Worm (Caenorhabditis elegans) whole organism, young adult: ENCODE data around the gene ddn-1.
A peak's percentile ranks its signal among the peaks of the same experiment; 100 is the strongest.

Experiments
- B0019.2 ChIP-seq: fragments of 200-800 bp; sonication (Bioruptor generic); conservative IDR thresholded peaks from 2 replicates; pipeline ENCODE4 v1.3.6; 2022; ENCODE audit warnings: missing genetic modification reagents, missing genetic modification characterization, missing compliant biosample characterization
- B0035.1 ChIP-seq: sonication (generic microtip); optimal IDR thresholded peaks from 2 replicates; lab custom pipeline; 2016; ENCODE audit warnings: missing genetic modification characterization, mild to moderate bottlenecking, missing compliant biosample characterization, missing genotype, missing genetic modification reagents
- B0336.3 ChIP-seq: fragments of 200-800 bp; sonication (Bioruptor generic); IDR thresholded peaks from 2 replicates; pipeline ENCODE4 v1.3.6; 2022; ENCODE audit warnings: missing genetic modification characterization, missing compliant biosample characterization
- C06A6.2 ChIP-seq: fragments of 200-800 bp; sonication (Bioruptor generic); conservative IDR thresholded peaks from 2 replicates; pipeline ENCODE4 v1.3.6; 2022; ENCODE audit warnings: missing genetic modification characterization, missing compliant biosample characterization
- D2030.7 ChIP-seq: fragments of 200-800 bp; sonication (Bioruptor generic); IDR thresholded peaks from 2 replicates; pipeline ENCODE4 v1.3.6; 2022; ENCODE audit warnings: missing genetic modification reagents, missing genetic modification characterization, missing compliant biosample characterization
- F22D6.2 ChIP-seq: sonication (generic microtip); optimal IDR thresholded peaks from 2 replicates; lab custom pipeline; 2016; ENCODE audit warnings: mild to moderate bottlenecking, missing genetic modification characterization, missing compliant biosample characterization
- F23B12.7 ChIP-seq: sonication (generic microtip); optimal IDR thresholded peaks from 2 replicates; lab custom pipeline; 2017; ENCODE audit warnings: missing genetic modification characterization, mild to moderate bottlenecking, missing compliant biosample characterization, antibody characterized with exemption, moderate library complexity; ENCODE audit not compliant: insufficient read depth
- F52B5.7 ChIP-seq: sonication (generic microtip); optimal IDR thresholded peaks from 2 replicates; lab custom pipeline; 2016; ENCODE audit warnings: mild to moderate bottlenecking, missing genetic modification characterization, missing compliant biosample characterization
- F55B11.4 ChIP-seq: sonication (generic microtip); optimal IDR thresholded peaks from 2 replicates; lab custom pipeline; 2016; ENCODE audit warnings: missing compliant biosample characterization, missing genetic modification characterization, borderline replicate concordance; ENCODE audit not compliant: insufficient read depth
- K12H6.12 ChIP-seq: fragments of 200-800 bp; sonication (Bioruptor generic); optimal IDR thresholded peaks from 2 replicates; lab custom pipeline; 2018; ENCODE audit warnings: mild to moderate bottlenecking, missing genetic modification characterization, missing compliant biosample characterization
- Y56A3A.18 ChIP-seq: fragments of 200-800 bp; sonication (Bioruptor generic); IDR thresholded peaks from 2 replicates; pipeline ENCODE4 v1.3.6; 2022; ENCODE audit warnings: missing genetic modification reagents, missing genetic modification characterization, missing compliant biosample characterization
- Y79H2A.3 ChIP-seq: fragments of 200-800 bp; sonication (Bioruptor generic); conservative IDR thresholded peaks from 2 replicates; pipeline ENCODE4 v1.3.6; 2022; ENCODE audit warnings: missing genetic modification reagents, missing genetic modification characterization, missing compliant biosample characterization
- aptf-2 ChIP-seq: fragments of 200-800 bp; sonication (Bioruptor generic); conservative IDR thresholded peaks from 2 replicates; pipeline ENCODE4 v1.3.6; 2022; ENCODE audit warnings: missing genetic modification reagents, missing genetic modification characterization, missing compliant biosample characterization
- attf-5 ChIP-seq: fragments of 200-800 bp; sonication (Bioruptor generic); optimal IDR thresholded peaks from 2 replicates; lab custom pipeline; 2018; ENCODE audit warnings: mild to moderate bottlenecking, missing genetic modification characterization, missing compliant biosample characterization
- attf-6 ChIP-seq: fragments of 200-800 bp; sonication (Bioruptor generic); IDR thresholded peaks from 2 replicates; pipeline ENCODE4 v1.3.6; 2022; ENCODE audit warnings: missing genetic modification reagents, missing genetic modification characterization, missing compliant biosample characterization
- ccch-3 ChIP-seq: fragments of 200-800 bp; sonication (Bioruptor generic); optimal IDR thresholded peaks from 2 replicates; lab custom pipeline; 2018; ENCODE audit warnings: mild to moderate bottlenecking, missing genetic modification characterization, missing compliant biosample characterization
- cebp-2 ChIP-seq: fragments of 200-800 bp; sonication (Bioruptor generic); IDR thresholded peaks from 2 replicates; pipeline ENCODE4 v1.3.6; 2022; ENCODE audit warnings: missing genetic modification characterization, missing compliant biosample characterization
- ceh-100 ChIP-seq: fragments of 200-800 bp; sonication (Bioruptor generic); IDR thresholded peaks from 2 replicates; pipeline ENCODE4 v1.3.6; 2022; ENCODE audit warnings: missing genetic modification reagents, missing genetic modification characterization, missing compliant biosample characterization
- ceh-40 ChIP-seq: fragments of 200-800 bp; sonication (Bioruptor generic); IDR thresholded peaks from 2 replicates; pipeline ENCODE4 v1.3.6; 2022; ENCODE audit warnings: missing genetic modification characterization, missing compliant biosample characterization
- ceh-91 ChIP-seq: fragments of 200-800 bp; sonication (Bioruptor generic); IDR thresholded peaks from 2 replicates; pipeline ENCODE4 v1.3.6; 2022; ENCODE audit warnings: missing genetic modification reagents, missing genetic modification characterization, missing compliant biosample characterization
- die-1 ChIP-seq: sonication (generic microtip); optimal IDR thresholded peaks from 2 replicates; lab custom pipeline; 2016; ENCODE audit warnings: missing genotype, mild to moderate bottlenecking, missing genetic modification characterization, missing compliant biosample characterization
- dpff-1 ChIP-seq: sonication (generic microtip); optimal IDR thresholded peaks from 2 replicates; lab custom pipeline; 2017; ENCODE audit warnings: mild to moderate bottlenecking, missing genetic modification characterization, missing compliant biosample characterization
- efl-1 ChIP-seq: fragments of 150-350 bp; optimal IDR thresholded peaks from 2 replicates; lab custom pipeline; 2014; ENCODE audit warnings: missing biosample characterization, missing genetic modification reagents, missing genetic modification characterization
- fkh-3 ChIP-seq: sonication (generic microtip); optimal IDR thresholded peaks from 2 replicates; lab custom pipeline; 2016; ENCODE audit warnings: mild to moderate bottlenecking, missing genetic modification characterization, missing compliant biosample characterization
- gei-17 ChIP-seq: fragments of 200-800 bp; sonication (Bioruptor generic); optimal IDR thresholded peaks from 2 replicates; lab custom pipeline; 2018; ENCODE audit warnings: mild to moderate bottlenecking, missing genetic modification characterization, missing compliant biosample characterization
- hsf-1 ChIP-seq: fragments of 200-800 bp; sonication (Bioruptor generic); IDR thresholded peaks from 2 replicates; pipeline ENCODE4 v1.3.6; 2022; ENCODE audit warnings: missing genetic modification reagents, missing genetic modification characterization, missing compliant biosample characterization
- lag-1 ChIP-seq: fragments of 200-800 bp; sonication (Bioruptor generic); IDR thresholded peaks from 2 replicates; pipeline ENCODE4 v1.3.6; 2022; ENCODE audit warnings: missing genetic modification reagents, missing genetic modification characterization, missing compliant biosample characterization
- let-526 ChIP-seq: fragments of 200-800 bp; sonication (Bioruptor generic); IDR thresholded peaks from 2 replicates; pipeline ENCODE4 v1.3.6; 2022; ENCODE audit warnings: missing genetic modification reagents, missing genetic modification characterization, missing compliant biosample characterization
- let-607 ChIP-seq, 2 experiments: fragments of 200-800 bp in 1 of 2; sonication (Bioruptor generic) in 1 of 2; sonication (generic microtip) in 1 of 2; optimal IDR thresholded peaks; 2 replicates each; lab custom pipeline; 2016 to 2018; ENCODE audit warnings: mild to moderate bottlenecking in 2 of 2, missing compliant biosample characterization in 2 of 2, missing genetic modification characterization in 2 of 2, moderate library complexity in 2 of 2, missing genotype in 1 of 2
- madf-8 ChIP-seq: fragments of 200-800 bp; sonication (Bioruptor generic); conservative IDR thresholded peaks from 2 replicates; pipeline ENCODE4 v1.3.6; 2022; ENCODE audit warnings: missing genetic modification reagents, missing genetic modification characterization, missing compliant biosample characterization
- mel-28 ChIP-seq: sonication (generic microtip); optimal IDR thresholded peaks from 2 replicates; lab custom pipeline; 2016; ENCODE audit warnings: borderline replicate concordance, mild to moderate bottlenecking, missing genetic modification characterization, missing compliant biosample characterization
- mes-4 ChIP-seq: sonication (generic microtip); optimal IDR thresholded peaks from 2 replicates; lab custom pipeline; 2016; ENCODE audit warnings: missing genotype, missing genetic modification characterization, missing compliant biosample characterization
- nfya-1 ChIP-seq: sonication (generic microtip); optimal IDR thresholded peaks from 2 replicates; lab custom pipeline; 2017; ENCODE audit warnings: antibody characterized with exemption, missing compliant biosample characterization, missing genetic modification characterization, borderline replicate concordance; ENCODE audit not compliant: insufficient read depth
- nfya-2 ChIP-seq: fragments of 200-800 bp; sonication (Bioruptor generic); IDR thresholded peaks from 2 replicates; pipeline ENCODE4 v1.3.6; 2022; ENCODE audit warnings: missing genetic modification reagents, missing genetic modification characterization, missing compliant biosample characterization
- nhr-120 ChIP-seq: fragments of 200-800 bp; sonication (Bioruptor generic); IDR thresholded peaks from 2 replicates; pipeline ENCODE4 v1.3.6; 2022; ENCODE audit warnings: missing genetic modification characterization, missing compliant biosample characterization
- nhr-179 ChIP-seq: sonication (generic microtip); optimal IDR thresholded peaks from 2 replicates; lab custom pipeline; 2016; ENCODE audit warnings: mild to moderate bottlenecking, missing genetic modification characterization, missing compliant biosample characterization
- nhr-80 ChIP-seq: sonication (generic microtip); optimal IDR thresholded peaks from 2 replicates; lab custom pipeline; 2016; ENCODE audit warnings: missing genetic modification characterization, missing compliant biosample characterization
- nhr-90 ChIP-seq: sonication (generic microtip); optimal IDR thresholded peaks from 2 replicates; lab custom pipeline; 2016; ENCODE audit warnings: missing genotype, mild to moderate bottlenecking, missing genetic modification characterization, missing compliant biosample characterization
- pha-4 ChIP-seq: fragments of 150-350 bp; sonication (generic microtip); optimal IDR thresholded peaks from 2 replicates; lab custom pipeline; 2014; ENCODE audit warnings: missing biosample characterization, missing genetic modification reagents, missing genetic modification characterization
- rec-8 ChIP-seq, 2 experiments: sonication (generic microtip); optimal IDR thresholded peaks; 2 replicates each; lab custom pipeline; 2016; ENCODE audit warnings: mild to moderate bottlenecking in 2 of 2, missing genetic modification characterization in 2 of 2, missing genetic modification reagents in 2 of 2, missing genotype in 2 of 2, missing biosample characterization in 1 of 2, missing compliant biosample characterization in 1 of 2, moderate library complexity in 1 of 2
- repo-1 ChIP-seq: sonication (generic microtip); optimal IDR thresholded peaks from 2 replicates; lab custom pipeline; 2017; ENCODE audit warnings: mild to moderate bottlenecking, missing genetic modification characterization, missing compliant biosample characterization
- snpc-3.4 ChIP-seq: sonication (generic microtip); optimal IDR thresholded peaks from 2 replicates; lab custom pipeline; 2017; ENCODE audit warnings: missing genetic modification characterization, mild to moderate bottlenecking, missing compliant biosample characterization, antibody characterized with exemption, moderate library complexity, missing genotype, missing genetic modification reagents
- sptf-2 ChIP-seq: fragments of 200-800 bp; sonication (Bioruptor generic); optimal IDR thresholded peaks from 2 replicates; lab custom pipeline; 2018; ENCODE audit warnings: mild to moderate bottlenecking, missing genetic modification characterization, missing compliant biosample characterization
- tlf-1 ChIP-seq: fragments of 200-800 bp; sonication (Bioruptor generic); optimal IDR thresholded peaks from 2 replicates; lab custom pipeline; 2018; ENCODE audit warnings: mild to moderate bottlenecking, missing genetic modification characterization, missing compliant biosample characterization
- zfh-2 ChIP-seq: fragments of 200-800 bp; sonication (Bioruptor generic); conservative IDR thresholded peaks from 2 replicates; pipeline ENCODE4 v1.3.6; 2022; ENCODE audit warnings: missing genetic modification reagents, missing genetic modification characterization, missing compliant biosample characterization
- zim-3 ChIP-seq: sonication (generic microtip); optimal IDR thresholded peaks from 2 replicates; lab custom pipeline; 2017; ENCODE audit warnings: mild to moderate bottlenecking, missing genetic modification characterization, moderate library complexity, missing compliant biosample characterization
- ztf-18 ChIP-seq: sonication (generic microtip); optimal IDR thresholded peaks from 2 replicates; lab custom pipeline; 2016; ENCODE audit warnings: missing genotype, mild to moderate bottlenecking, missing genetic modification characterization, missing compliant biosample characterization
- ztf-26 ChIP-seq: sonication (generic microtip); optimal IDR thresholded peaks from 2 replicates; lab custom pipeline; 2017; ENCODE audit warnings: missing genetic modification characterization, missing compliant biosample characterization
- ztf-28 ChIP-seq: fragments of 200-800 bp; sonication (Bioruptor generic); IDR thresholded peaks from 2 replicates; pipeline ENCODE4 v1.3.6; 2022; ENCODE audit warnings: missing genetic modification reagents, missing genetic modification characterization, missing compliant biosample characterization
- ztf-3 ChIP-seq: fragments of 200-800 bp; sonication (Bioruptor generic); optimal IDR thresholded peaks from 2 replicates; lab custom pipeline; 2018; ENCODE audit warnings: mild to moderate bottlenecking, missing genetic modification characterization, missing compliant biosample characterization

Gene ddn-1

ce11 chrV:8785526-8785925 is 25.2 kb upstream of the ddn-1 start (continued):
- no peak for TF ChIP-seq ztf-28
- no peak for TF ChIP-seq snpc-3.4 (tag; lab: Kevin White, UChicago)
- TF ChIP-seq ztf-26, result no peak
- TF ChIP-seq nhr-90 (tag; lab: Kevin White, UChicago), result no peak
- no peak for TF ChIP-seq Y79H2A.3 (GFP tag; lab: Robert Waterston, UW)
- TF ChIP-seq nfya-1 (tag; lab: Kevin White, UChicago), result no peak
- no peak for TF ChIP-seq repo-1 (tag; lab: Kevin White, UChicago)
- no peak for TF ChIP-seq fkh-3 (tag; lab: Kevin White, UChicago)
- TF ChIP-seq let-607 (tag; optimal IDR thresholded peaks at IDR 0.05; lab: Kevin White, UChicago), result no peak
- no peak for TF ChIP-seq efl-1 (GFP tag; lab: Kevin White, UChicago)
- TF ChIP-seq dpff-1, result no peak
- peak; percentile 14 for TF ChIP-seq ztf-18 (tag; lab: Kevin White, UChicago)
- no peak for TF ChIP-seq B0336.3 (GFP tag; lab: Robert Waterston, UW)
- TF ChIP-seq nhr-80 (tag; lab: Kevin White, UChicago), result peak; percentile 75
- TF ChIP-seq aptf-2 (GFP tag; lab: Robert Waterston, UW), result no peak
- TF ChIP-seq zfh-2, result peak; percentile 100
- no peak for TF ChIP-seq nhr-179 (tag; lab: Kevin White, UChicago)
- no peak for TF ChIP-seq ceh-40 (GFP tag; lab: Robert Waterston, UW)
- TF ChIP-seq rec-8 (tag; optimal IDR thresholded peaks at IDR 0.05; lab: Kevin White, UChicago), result no peak
- peak; percentile 68 for TF ChIP-seq attf-5
- no peak for TF ChIP-seq B0019.2 (GFP tag; lab: Robert Waterston, UW)
- no peak for TF ChIP-seq pha-4 (tag; lab: Kevin White, UChicago)
- TF ChIP-seq F52B5.7, result no peak
- no peak for TF ChIP-seq F22D6.2 (tag; lab: Kevin White, UChicago)
- no peak for TF ChIP-seq zim-3 (tag; lab: Kevin White, UChicago)
- TF ChIP-seq nfya-2 (GFP tag; lab: Robert Waterston, UW), result no peak
- no peak for TF ChIP-seq let-526
- no peak for TF ChIP-seq C06A6.2 (GFP tag; lab: Robert Waterston, UW)
- TF ChIP-seq die-1 (tag; lab: Kevin White, UChicago), result no peak
- TF ChIP-seq tlf-1 (GFP tag; lab: Kevin White, UChicago), result no peak
- no peak for TF ChIP-seq Y56A3A.18 (GFP tag; lab: Robert Waterston, UW)
- TF ChIP-seq lag-1 (GFP tag; lab: Robert Waterston, UW), result no peak
- TF ChIP-seq mes-4 (tag; lab: Kevin White, UChicago), result no peak
- TF ChIP-seq hsf-1 (GFP tag; lab: Robert Waterston, UW), result no peak
- no peak for TF ChIP-seq attf-6 (GFP tag; lab: Robert Waterston, UW)
- no peak for TF ChIP-seq mel-28 (tag; lab: Kevin White, UChicago)
- TF ChIP-seq B0035.1 (tag; lab: Kevin White, UChicago), result no peak
- no peak for TF ChIP-seq sptf-2
- no peak for TF ChIP-seq nhr-120 (GFP tag; lab: Robert Waterston, UW)
- TF ChIP-seq cebp-2, result no peak
- TF ChIP-seq K12H6.12 (tag; lab: Kevin White, UChicago), result peak; percentile 54
- TF ChIP-seq ccch-3 (GFP tag; lab: Kevin White, UChicago), result no peak
- no peak for TF ChIP-seq F55B11.4 (tag; lab: Kevin White, UChicago)
- TF ChIP-seq gei-17 (GFP tag; lab: Kevin White, UChicago), result no peak
- TF ChIP-seq madf-8 (GFP tag; lab: Robert Waterston, UW), result no peak
- TF ChIP-seq F23B12.7 (tag; lab: Kevin White, UChicago), result no peak
- TF ChIP-seq ceh-100 (GFP tag; lab: Robert Waterston, UW), result no peak
- 0 out of 2 replicates have a peak, but pooled peaks have one; percentile 25 for TF ChIP-seq D2030.7
- no peak for TF ChIP-seq ceh-91 (GFP tag; lab: Robert Waterston, UW)
- no peak for TF ChIP-seq ztf-3 (GFP tag; lab: Kevin White, UChicago)
